Worm (Caenorhabditis elegans) whole organism, mixed stage, embryonic: ENCODE data around the gene F46C5.10.
A peak's percentile ranks its signal among the peaks of the same experiment; 100 is the strongest.

ENCODE experiments used
- M03D4.4 ChIP-seq: sonication (generic microtip); optimal IDR thresholded peaks from 2 replicates; lab custom pipeline; 2017; ENCODE audit warnings: mild to moderate bottlenecking, missing genetic modification characterization, missing compliant biosample characterization
- bed-3 ChIP-seq: fragments of 200-800 bp; sonication (Bioruptor generic); optimal IDR thresholded peaks from 3 replicates; lab custom pipeline; 2018; ENCODE audit warnings: mild to moderate bottlenecking, missing genetic modification characterization, moderate library complexity, missing compliant biosample characterization
- blmp-1 ChIP-seq: fragments of 150-350 bp; optimal IDR thresholded peaks from 2 replicates; lab custom pipeline; 2014; ENCODE audit warnings: missing biosample characterization, missing genetic modification characterization
- ceh-39 ChIP-seq: fragments of 150-350 bp; optimal IDR thresholded peaks from 2 replicates; lab custom pipeline; 2014; ENCODE audit warnings: missing biosample characterization, missing genetic modification characterization
- ceh-43 ChIP-seq: fragments of 200-800 bp; sonication (Bioruptor generic); optimal IDR thresholded peaks from 2 replicates; lab custom pipeline; 2018; ENCODE audit warnings: mild to moderate bottlenecking, missing genetic modification characterization, moderate library complexity, missing compliant biosample characterization
- ceh-83 ChIP-seq: fragments of 200-800 bp; sonication (Bioruptor generic); optimal IDR thresholded peaks from 2 replicates; lab custom pipeline; 2018; ENCODE audit warnings: mild to moderate bottlenecking, missing genetic modification characterization, missing compliant biosample characterization
- ces-1 ChIP-seq: fragments of 150-350 bp; optimal IDR thresholded peaks from 2 replicates; lab custom pipeline; 2014; ENCODE audit warnings: missing biosample characterization, missing genetic modification reagents, missing genetic modification characterization
- cnd-1 ChIP-seq: fragments of 200-800 bp; sonication (Bioruptor generic); optimal IDR thresholded peaks from 2 replicates; lab custom pipeline; 2018; ENCODE audit warnings: mild to moderate bottlenecking, missing genetic modification characterization, missing compliant biosample characterization
- drap-1 ChIP-seq: fragments of 200-800 bp; sonication (Bioruptor generic); optimal IDR thresholded peaks from 3 replicates; lab custom pipeline; 2018; ENCODE audit warnings: mild to moderate bottlenecking, missing genetic modification characterization, missing compliant biosample characterization
- elt-1 ChIP-seq: sonication (generic microtip); optimal IDR thresholded peaks from 2 replicates; lab custom pipeline; 2017; ENCODE audit warnings: missing genetic modification characterization, mild to moderate bottlenecking, missing compliant biosample characterization, antibody characterized with exemption, moderate library complexity, borderline replicate concordance; ENCODE audit not compliant: insufficient read depth
- elt-3 ChIP-seq: fragments of 150-350 bp; optimal IDR thresholded peaks from 2 replicates; lab custom pipeline; 2014; ENCODE audit warnings: missing biosample characterization, missing genetic modification characterization
- flh-1 ChIP-seq: fragments of 200-800 bp; sonication (Bioruptor generic); optimal IDR thresholded peaks from 2 replicates; lab custom pipeline; 2018; ENCODE audit warnings: mild to moderate bottlenecking, missing genetic modification characterization, moderate library complexity, missing compliant biosample characterization
- ham-2 ChIP-seq: fragments of 200-800 bp; sonication (Bioruptor generic); optimal IDR thresholded peaks from 2 replicates; lab custom pipeline; 2018; ENCODE audit warnings: mild to moderate bottlenecking, missing genetic modification characterization, missing compliant biosample characterization
- hlh-1 ChIP-seq: fragments of 150-350 bp; optimal IDR thresholded peaks from 2 replicates; lab custom pipeline; 2014; ENCODE audit warnings: missing biosample characterization, missing genetic modification reagents, missing genetic modification characterization
- lin-13 ChIP-seq: fragments of 150-350 bp; optimal IDR thresholded peaks from 2 replicates; lab custom pipeline; 2014; ENCODE audit warnings: missing biosample characterization, missing genetic modification characterization
- lin-32 ChIP-seq: fragments of 200-800 bp; sonication (Bioruptor generic); optimal IDR thresholded peaks from 2 replicates; lab custom pipeline; 2018; ENCODE audit warnings: mild to moderate bottlenecking, missing genetic modification characterization, missing compliant biosample characterization
- lsy-2 ChIP-seq: fragments of 150-350 bp; optimal IDR thresholded peaks from 2 replicates; lab custom pipeline; 2014; ENCODE audit warnings: missing biosample characterization, missing genetic modification characterization
- mab-5 ChIP-seq: fragments of 150-350 bp; optimal IDR thresholded peaks from 2 replicates; lab custom pipeline; 2014; ENCODE audit warnings: missing biosample characterization, missing genetic modification characterization
- mep-1 ChIP-seq: fragments of 150-350 bp; optimal IDR thresholded peaks from 2 replicates; lab custom pipeline; 2017; ENCODE audit warnings: missing biosample characterization, missing genetic modification reagents, missing genetic modification characterization, inconsistent platforms
- mls-2 ChIP-seq: sonication (generic microtip); optimal IDR thresholded peaks from 2 replicates; lab custom pipeline; 2016; ENCODE audit warnings: mild to moderate bottlenecking, missing genetic modification characterization, moderate library complexity, missing compliant biosample characterization
- nhr-12 ChIP-seq: fragments of 150-350 bp; optimal IDR thresholded peaks from 2 replicates; lab custom pipeline; 2014; ENCODE audit warnings: missing biosample characterization, missing genetic modification characterization
- nhr-2 ChIP-seq: fragments of 150-350 bp; optimal IDR thresholded peaks from 2 replicates; lab custom pipeline; 2014; ENCODE audit warnings: missing biosample characterization, missing genetic modification characterization
- nhr-237 ChIP-seq: fragments of 150-350 bp; optimal IDR thresholded peaks from 2 replicates; lab custom pipeline; 2014; ENCODE audit warnings: missing biosample characterization, missing genetic modification characterization
- nhr-28 ChIP-seq: fragments of 150-350 bp; optimal IDR thresholded peaks from 2 replicates; lab custom pipeline; 2014; ENCODE audit warnings: missing biosample characterization, missing genetic modification characterization
- nhr-76 ChIP-seq: sonication (generic microtip); optimal IDR thresholded peaks from 2 replicates; lab custom pipeline; 2017; ENCODE audit warnings: missing biosample characterization, missing genetic modification characterization
- pha-4 ChIP-seq: fragments of 150-350 bp; optimal IDR thresholded peaks from 2 replicates; lab custom pipeline; 2018; ENCODE audit warnings: missing biosample characterization, missing genetic modification reagents, missing genetic modification characterization
- sem-2 ChIP-seq: fragments of 200-800 bp; sonication (Bioruptor generic); optimal IDR thresholded peaks from 2 replicates; lab custom pipeline; 2018; ENCODE audit warnings: mild to moderate bottlenecking, missing genetic modification characterization, missing compliant biosample characterization
- snpc-4 ChIP-seq: fragments of 150-350 bp; optimal IDR thresholded peaks from 2 replicates; lab custom pipeline; 2014; ENCODE audit warnings: missing biosample characterization, missing genetic modification characterization
- sptf-1 ChIP-seq: sonication (generic microtip); optimal IDR thresholded peaks from 2 replicates; lab custom pipeline; 2017; ENCODE audit warnings: mild to moderate bottlenecking, missing genetic modification characterization, moderate library complexity, missing compliant biosample characterization
- tbx-8 ChIP-seq: fragments of 200-800 bp; sonication (Bioruptor generic); optimal IDR thresholded peaks from 2 replicates; lab custom pipeline; 2018; ENCODE audit warnings: mild to moderate bottlenecking, missing genetic modification characterization, moderate library complexity, missing compliant biosample characterization
- unc-120 ChIP-seq: sonication (generic microtip); optimal IDR thresholded peaks from 2 replicates; lab custom pipeline; 2017; ENCODE audit warnings: missing genetic modification characterization, missing compliant biosample characterization; ENCODE audit not compliant: poor library complexity, severe bottlenecking
- unc-39 ChIP-seq: fragments of 150-350 bp; optimal IDR thresholded peaks from 2 replicates; lab custom pipeline; 2014; ENCODE audit warnings: missing biosample characterization, missing genetic modification characterization
- unc-62 ChIP-seq: fragments of 150-350 bp; optimal IDR thresholded peaks from 2 replicates; lab custom pipeline; 2014; ENCODE audit warnings: missing biosample characterization, missing genetic modification reagents, missing genetic modification characterization
- ztf-11 ChIP-seq: fragments of 150-350 bp; optimal IDR thresholded peaks from 2 replicates; lab custom pipeline; 2014; ENCODE audit warnings: missing biosample characterization, missing genetic modification characterization

The F46C5.10 gene

ce11 chrII:8799725-8800124 is 19.1 kb downstream of the F46C5.10 start:
- TF ChIP-seq drap-1 (no peak), flh-1 (GFP tag; lab: Kevin White, UChicago) (no peak), cnd-1 (no peak), ceh-39 (tag; lab: Kevin White, UChicago) (no peak), ztf-11 (tag; lab: Kevin White, UChicago) (no peak), unc-62 (GFP tag; lab: Kevin White, UChicago) (no peak), lin-13 (tag; lab: Kevin White, UChicago) (no peak), nhr-237 (tag; lab: Kevin White, UChicago) (no peak), snpc-4 (tag; lab: Kevin White, UChicago) (no peak), ceh-83 (no peak), mab-5 (no peak), ham-2 (GFP tag; lab: Kevin White, UChicago) (no peak), nhr-28 (tag; lab: Kevin White, UChicago) (no peak), nhr-76 (tag; lab: Kevin White, UChicago) (no peak), ces-1 (GFP tag; lab: Kevin White, UChicago) (no peak), blmp-1 (no peak), lin-32 (no peak), nhr-2 (tag; lab: Kevin White, UChicago) (no peak), M03D4.4 (tag; lab: Kevin White, UChicago) (no peak)

ce11 chrII:8796391-8796790 is 22.4 kb downstream of the F46C5.10 start:
- TF ChIP-seq unc-62 (GFP tag; lab: Kevin White, UChicago) (no peak), ces-1 (GFP tag; lab: Kevin White, UChicago) (peak; percentile 56)

- no peak for TF ChIP-seq ham-2 (GFP tag; lab: Kevin White, UChicago)
- TF ChIP-seq drap-1 = no peak
- TF ChIP-seq snpc-4 (tag; lab: Kevin White, UChicago) = no peak
- no peak for TF ChIP-seq elt-3
- no peak for TF ChIP-seq mab-5
- no peak for TF ChIP-seq lsy-2 (tag; lab: Kevin White, UChicago)
- TF ChIP-seq tbx-8 (GFP tag; lab: Kevin White, UChicago) = no peak
- no peak for TF ChIP-seq lin-13 (tag; lab: Kevin White, UChicago)
- no peak for TF ChIP-seq blmp-1
- no peak for TF ChIP-seq unc-120 (tag; lab: Kevin White, UChicago)
- TF ChIP-seq flh-1 (GFP tag; lab: Kevin White, UChicago) = no peak
- TF ChIP-seq sem-2 (GFP tag; lab: Kevin White, UChicago) = no peak
These were observed 23.6 kb downstream of the F46C5.10 start for ce11 chrII:8795227-8795626.

DNA sequence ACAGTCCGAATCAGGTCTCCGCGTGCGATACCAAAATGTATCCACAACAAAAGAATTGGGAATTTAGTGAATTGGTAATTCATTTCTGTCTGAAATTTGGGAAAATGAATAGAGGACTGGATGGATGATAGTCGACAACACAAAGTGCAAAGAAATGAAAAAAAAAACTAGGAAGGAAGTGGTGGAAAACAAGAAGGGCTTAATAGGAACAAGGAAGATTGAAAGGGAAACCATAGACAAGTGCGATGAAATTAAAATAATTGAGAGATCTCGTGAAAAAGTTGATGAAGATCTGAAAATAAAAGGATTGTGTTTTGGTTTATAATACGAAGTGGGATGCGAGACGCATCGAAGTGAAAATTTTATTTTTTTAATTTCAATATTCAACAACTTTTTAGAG is 24.8 kb downstream of the F46C5.10 start, which contains the start of gene F07H5.7:
TSS of gene F07H5.7 (minus strand) at position 101 of the 400 bp plus-strand sequence.
- TF ChIP-seq nhr-12 (no peak), mep-1 (tag; lab: Kevin White, UChicago) (no peak), hlh-1 (tag; lab: Kevin White, UChicago) (no peak), nhr-237 (tag; lab: Kevin White, UChicago) (no peak), lsy-2 (tag; lab: Kevin White, UChicago) (no peak), ceh-43 (no peak), ham-2 (GFP tag; lab: Kevin White, UChicago) (no peak), snpc-4 (tag; lab: Kevin White, UChicago) (no peak), unc-62 (GFP tag; lab: Kevin White, UChicago) (no peak), M03D4.4 (tag; lab: Kevin White, UChicago) (no peak), flh-1 (GFP tag; lab: Kevin White, UChicago) (no peak), ceh-39 (tag; lab: Kevin White, UChicago) (no peak), elt-1 (tag; lab: Kevin White, UChicago) (no peak), sem-2 (GFP tag; lab: Kevin White, UChicago) (no peak), pha-4 (tag; lab: Kevin White, UChicago) (no peak), elt-3 (no peak), mab-5 (no peak), sptf-1 (tag; lab: Kevin White, UChicago) (no peak), cnd-1 (no peak), mls-2 (tag; lab: Kevin White, UChicago) (no peak)

DNA sequence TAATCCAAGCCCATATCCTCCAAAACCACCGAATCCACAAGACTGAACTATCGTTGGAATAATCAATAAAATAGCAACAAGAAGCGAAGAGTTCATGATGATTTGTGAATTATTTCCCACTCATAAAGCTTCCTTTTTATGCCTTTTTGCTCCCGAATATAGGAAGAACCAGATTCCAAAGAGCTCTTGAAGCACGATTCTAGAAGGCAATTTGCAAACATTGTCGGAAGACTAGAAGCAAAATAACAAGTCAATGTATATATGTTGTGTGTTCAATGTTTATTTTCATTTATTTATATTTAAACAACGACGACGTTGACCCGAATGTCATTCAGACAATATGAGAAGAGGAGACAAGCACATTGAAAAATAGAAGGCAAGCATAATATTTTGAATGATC is 26.2 kb downstream of the F46C5.10 start, which contains the start of gene idpa-2:
TSS of gene idpa-2 (minus strand) at position 101 of the 400 bp plus-strand sequence.
- TF ChIP-seq nhr-2 (tag; lab: Kevin White, UChicago) (no peak), pha-4 (tag; lab: Kevin White, UChicago) (no peak), ces-1 (GFP tag; lab: Kevin White, UChicago) (no peak), nhr-76 (tag; lab: Kevin White, UChicago) (no peak), ceh-39 (tag; lab: Kevin White, UChicago) (no peak), unc-39 (tag; lab: Kevin White, UChicago) (no peak), flh-1 (GFP tag; lab: Kevin White, UChicago) (no peak), ham-2 (GFP tag; lab: Kevin White, UChicago) (no peak), ceh-83 (no peak), unc-62 (GFP tag; lab: Kevin White, UChicago) (no peak), nhr-28 (tag; lab: Kevin White, UChicago) (no peak), bed-3 (GFP tag; lab: Kevin White, UChicago) (no peak), sem-2 (GFP tag; lab: Kevin White, UChicago) (no peak)
